Worm (Caenorhabditis elegans) whole organism, L2 larva: Measurements from ENCODE around the gene H14A12.3.

ENCODE experiments used
- C34F6.9 ChIP-seq: fragments of 150-350 bp; optimal IDR thresholded peaks from 2 replicates; lab custom pipeline; 2014; ENCODE audit warnings: missing biosample characterization, missing genetic modification characterization
- F13H6.1 ChIP-seq: sonication (generic microtip); optimal IDR thresholded peaks from 2 replicates; lab custom pipeline; 2016; ENCODE audit warnings: missing genetic modification characterization, missing compliant biosample characterization
- R02D3.7 ChIP-seq: fragments of 150-350 bp; optimal IDR thresholded peaks from 2 replicates; lab custom pipeline; 2014; ENCODE audit warnings: missing biosample characterization, missing genetic modification characterization
- Y55F3AM.14 ChIP-seq: fragments of 200-800 bp; sonication (Bioruptor generic); optimal IDR thresholded peaks from 2 replicates; lab custom pipeline; 2018; ENCODE audit warnings: mild to moderate bottlenecking, missing genetic modification characterization, missing compliant biosample characterization
- ZK546.5 ChIP-seq: sonication (generic microtip); optimal IDR thresholded peaks from 2 replicates; lab custom pipeline; 2017; ENCODE audit warnings: missing biosample characterization, missing genetic modification characterization
- alr-1 ChIP-seq: fragments of 150-350 bp; optimal IDR thresholded peaks from 2 replicates; lab custom pipeline; 2014; ENCODE audit warnings: missing biosample characterization, missing genetic modification characterization
- aly-2 ChIP-seq: fragments of 150-350 bp; optimal IDR thresholded peaks from 2 replicates; lab custom pipeline; 2014; ENCODE audit warnings: missing biosample characterization, missing genetic modification characterization
- ama-1 ChIP-seq: fragments of 150-350 bp; optimal IDR thresholded peaks from 2 replicates; lab custom pipeline; 2018; ENCODE audit warnings: inconsistent platforms
- blmp-1 ChIP-seq: sonication (generic microtip); optimal IDR thresholded peaks from 2 replicates; lab custom pipeline; 2017; ENCODE audit warnings: missing genetic modification characterization, mild to moderate bottlenecking, missing compliant biosample characterization, antibody characterized with exemption, moderate library complexity; ENCODE audit not compliant: insufficient read depth
- ceh-82 ChIP-seq: fragments of 150-350 bp; optimal IDR thresholded peaks from 2 replicates; lab custom pipeline; 2014; ENCODE audit warnings: missing biosample characterization, missing genetic modification characterization
- dmd-4 ChIP-seq: sonication (generic microtip); optimal IDR thresholded peaks from 2 replicates; lab custom pipeline; 2017; ENCODE audit warnings: missing biosample characterization, missing genetic modification characterization
- egl-27 ChIP-seq: sonication (generic microtip); optimal IDR thresholded peaks from 3 replicates; lab custom pipeline; 2017; ENCODE audit warnings: missing biosample characterization, missing genetic modification reagents, missing genetic modification characterization
- elt-3 ChIP-seq: sonication (generic microtip); optimal IDR thresholded peaks from 2 replicates; lab custom pipeline; 2017; ENCODE audit warnings: missing biosample characterization, missing genetic modification characterization
- fos-1 ChIP-seq: fragments of 150-350 bp; optimal IDR thresholded peaks from 2 replicates; lab custom pipeline; 2014; ENCODE audit warnings: missing biosample characterization, missing genetic modification characterization
- lin-11 ChIP-seq: fragments of 150-350 bp; sonication (generic microtip); optimal IDR thresholded peaks from 2 replicates; lab custom pipeline; 2014; ENCODE audit warnings: missing biosample characterization, missing genetic modification characterization, inconsistent platforms, mixed read lengths
- lin-13 ChIP-seq: fragments of 150-350 bp; optimal IDR thresholded peaks from 2 replicates; lab custom pipeline; 2014; ENCODE audit warnings: missing biosample characterization, missing genetic modification reagents, missing genetic modification characterization
- lsy-2 ChIP-seq, 2 experiments: fragments of 150-350 bp in 1 of 2; sonication (generic microtip) in 1 of 2; optimal IDR thresholded peaks; 2 replicates each; lab custom pipeline; 2014 to 2017; ENCODE audit warnings: missing biosample characterization in 2 of 2, missing genetic modification characterization in 2 of 2
- mab-5 ChIP-seq: fragments of 150-350 bp; optimal IDR thresholded peaks from 2 replicates; lab custom pipeline; 2014; ENCODE audit warnings: missing biosample characterization, missing genetic modification characterization
- nhr-10 ChIP-seq: sonication (generic microtip); optimal IDR thresholded peaks from 2 replicates; lab custom pipeline; 2017; ENCODE audit warnings: missing biosample characterization, missing genetic modification characterization
- nhr-11 ChIP-seq: fragments of 150-350 bp; optimal IDR thresholded peaks from 2 replicates; lab custom pipeline; 2014; ENCODE audit warnings: missing biosample characterization, missing genetic modification characterization
- nhr-12 ChIP-seq: fragments of 150-350 bp; optimal IDR thresholded peaks from 2 replicates; lab custom pipeline; 2014; ENCODE audit warnings: missing biosample characterization, missing genetic modification characterization
- nhr-21 ChIP-seq: fragments of 150-350 bp; optimal IDR thresholded peaks from 2 replicates; lab custom pipeline; 2014; ENCODE audit warnings: missing biosample characterization, missing genetic modification characterization
- nhr-23 ChIP-seq: fragments of 150-350 bp; optimal IDR thresholded peaks from 2 replicates; lab custom pipeline; 2014; ENCODE audit warnings: missing biosample characterization, missing genetic modification reagents, missing genetic modification characterization
- nhr-237 ChIP-seq: fragments of 150-350 bp; optimal IDR thresholded peaks from 2 replicates; lab custom pipeline; 2014; ENCODE audit warnings: missing biosample characterization, missing genetic modification characterization
- nhr-25 ChIP-seq: fragments of 150-350 bp; sonication (generic microtip); optimal IDR thresholded peaks from 3 replicates; lab custom pipeline; 2014; ENCODE audit warnings: missing biosample characterization, missing genetic modification characterization
- nhr-6 ChIP-seq: fragments of 150-350 bp; optimal IDR thresholded peaks from 2 replicates; lab custom pipeline; 2014; ENCODE audit warnings: missing biosample characterization, missing genetic modification characterization
- nhr-77 ChIP-seq: fragments of 150-350 bp; optimal IDR thresholded peaks from 2 replicates; lab custom pipeline; 2014; ENCODE audit warnings: missing biosample characterization, missing genetic modification characterization
- skn-1 ChIP-seq: sonication (generic microtip); optimal IDR thresholded peaks from 2 replicates; lab custom pipeline; 2017; ENCODE audit warnings: missing biosample characterization, missing genetic modification characterization
- sma-3 ChIP-seq: sonication (generic microtip); optimal IDR thresholded peaks from 2 replicates; lab custom pipeline; 2016; ENCODE audit warnings: missing genetic modification reagents, missing genetic modification characterization, missing compliant biosample characterization
- snpc-4 ChIP-seq: fragments of 150-350 bp; optimal IDR thresholded peaks from 2 replicates; lab custom pipeline; 2014; ENCODE audit warnings: missing biosample characterization, missing genetic modification characterization
- unc-39 ChIP-seq: fragments of 150-350 bp; optimal IDR thresholded peaks from 2 replicates; lab custom pipeline; 2014; ENCODE audit warnings: missing biosample characterization, missing genetic modification characterization
- unc-62 ChIP-seq: fragments of 150-350 bp; optimal IDR thresholded peaks from 2 replicates; lab custom pipeline; 2014; ENCODE audit warnings: missing biosample characterization, missing genetic modification reagents, missing genetic modification characterization
- zag-1 ChIP-seq: fragments of 150-350 bp; optimal IDR thresholded peaks from 2 replicates; lab custom pipeline; 2014; ENCODE audit warnings: missing biosample characterization, missing genetic modification characterization
- ztf-11 ChIP-seq: sonication (generic microtip); optimal IDR thresholded peaks from 2 replicates; lab custom pipeline; 2017; ENCODE audit warnings: missing biosample characterization, missing genetic modification characterization
- ztf-4 ChIP-seq: fragments of 150-350 bp; optimal IDR thresholded peaks from 2 replicates; lab custom pipeline; 2014; ENCODE audit warnings: missing biosample characterization, missing genetic modification characterization

H14A12.3 gene

DNA sequence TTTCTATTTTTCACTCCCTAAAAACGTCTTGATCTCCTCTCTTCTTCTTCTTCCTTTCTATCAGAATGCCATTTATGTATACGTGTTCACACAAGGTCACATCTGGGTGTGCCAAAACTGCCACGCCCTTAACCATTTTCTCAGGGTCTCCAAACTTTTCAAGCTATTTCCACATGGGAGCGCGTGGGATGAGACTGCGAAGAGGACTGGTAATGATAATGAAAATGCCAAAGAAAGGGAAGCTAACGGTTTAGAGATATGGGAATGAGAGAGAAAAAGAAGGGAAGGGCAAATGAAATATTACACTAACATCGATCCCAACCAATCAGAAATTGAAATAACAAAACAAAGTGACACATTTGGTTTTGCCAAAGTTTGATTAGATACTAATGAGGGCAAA, 24.7 kb downstream of the H14A12.3 start (continued):
- TF ChIP-seq snpc-4 (no peak), ztf-11 (no peak)

DNA sequence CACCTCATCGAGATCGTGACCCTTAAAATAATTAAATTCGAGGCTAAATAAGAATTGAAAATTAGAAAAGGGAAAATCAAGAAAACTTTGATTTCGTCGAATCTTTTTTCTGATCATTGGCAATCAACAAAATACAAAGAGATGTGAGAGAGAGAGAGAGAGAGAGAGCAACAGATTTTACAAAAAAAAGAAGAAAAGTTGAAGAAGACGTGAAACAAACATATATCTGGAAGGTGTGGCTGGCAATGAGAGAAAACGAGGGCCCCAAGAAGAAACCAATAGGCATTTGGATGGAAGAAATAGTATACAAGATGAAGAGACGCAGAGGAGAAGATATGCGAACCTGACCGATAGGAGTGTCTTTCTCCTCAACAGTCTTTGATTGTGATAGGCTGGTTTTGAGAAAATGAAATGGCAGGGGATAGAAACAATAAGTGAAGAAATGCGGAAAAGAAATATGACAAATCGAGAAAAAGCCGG, 25.5 kb downstream of the H14A12.3 start, which contains the start of gene mup-4:
TSS of gene mup-4 (minus strand) at position 51 of the 480 bp plus-strand sequence.
- peak; percentile 45 for TF ChIP-seq blmp-1 (tag; lab: Kevin White, UChicago)
- no peak for TF ChIP-seq skn-1 (tag; lab: Kevin White, UChicago)
- TF ChIP-seq ceh-82 (tag; lab: Kevin White, UChicago): no peak
- no peak for TF ChIP-seq dmd-4 (tag; lab: Kevin White, UChicago)
- no peak for TF ChIP-seq snpc-4
- TF ChIP-seq nhr-10 (tag; lab: Kevin White, UChicago): no peak
- TF ChIP-seq Y55F3AM.14: no peak
- peak; percentile 8 for TF ChIP-seq fos-1
- TF ChIP-seq unc-39: no peak
- no peak for TF ChIP-seq nhr-12 (tag; lab: Kevin White, UChicago)
- no peak for TF ChIP-seq ZK546.5
- no peak for TF ChIP-seq C34F6.9 (tag; lab: Kevin White, UChicago)
- no peak for TF ChIP-seq lsy-2 (tag; optimal IDR thresholded peaks at IDR 0.05; lab: Kevin White, UChicago)
- TF ChIP-seq elt-3 (tag; lab: Kevin White, UChicago): no peak
- TF ChIP-seq ztf-4: no peak
- TF ChIP-seq aly-2 (tag; lab: Kevin White, UChicago): no peak
- no peak for TF ChIP-seq egl-27 (tag; lab: Kevin White, UChicago)
- TF ChIP-seq lin-11 (tag; lab: Kevin White, UChicago): no peak
- TF ChIP-seq sma-3 (GFP tag; lab: Kevin White, UChicago): peak; percentile 59
- no peak for TF ChIP-seq mab-5 (tag; lab: Kevin White, UChicago)
- TF ChIP-seq nhr-25 (tag; lab: Kevin White, UChicago): peak; percentile 37
- no peak for TF ChIP-seq nhr-23
- no peak for TF ChIP-seq unc-62 (GFP tag; lab: Kevin White, UChicago)
- no peak for TF ChIP-seq ama-1 (lab: Kevin White, UChicago)
- no peak for TF ChIP-seq nhr-11 (tag; lab: Kevin White, UChicago)
- TF ChIP-seq nhr-77: no peak
- TF ChIP-seq nhr-6 (tag; lab: Kevin White, UChicago): no peak
- no peak for TF ChIP-seq zag-1
- TF ChIP-seq alr-1: no peak
- TF ChIP-seq R02D3.7 (tag; lab: Kevin White, UChicago): no peak
- no peak for TF ChIP-seq nhr-21 (tag; lab: Kevin White, UChicago)
- no peak for TF ChIP-seq F13H6.1 (tag; lab: Kevin White, UChicago)

DNA sequence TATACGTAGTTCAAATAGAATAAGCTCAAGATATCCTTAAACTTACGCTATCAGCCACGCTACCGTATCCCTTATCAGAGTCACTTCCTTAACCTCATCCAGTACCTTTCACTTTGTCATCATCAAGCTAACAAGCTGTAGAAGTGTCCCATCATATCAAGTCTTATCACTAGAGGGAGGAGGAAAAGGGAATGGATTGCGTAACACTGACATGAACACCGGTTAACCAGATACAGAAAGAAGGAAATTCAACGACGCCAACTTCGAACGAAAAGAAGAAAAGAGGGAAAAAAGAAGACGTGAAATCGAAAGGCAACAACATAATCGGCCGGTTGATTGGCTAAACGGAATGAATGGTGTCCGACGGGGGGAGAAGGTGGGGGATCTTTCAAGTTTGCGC, 26.5 kb downstream of the H14A12.3 start:
- TF ChIP-seq skn-1 (tag; lab: Kevin White, UChicago): no peak
- TF ChIP-seq blmp-1 (tag; lab: Kevin White, UChicago): peak; percentile 55
- TF ChIP-seq dmd-4 (tag; lab: Kevin White, UChicago): no peak
- no peak for TF ChIP-seq nhr-237 (tag; lab: Kevin White, UChicago)

DNA sequence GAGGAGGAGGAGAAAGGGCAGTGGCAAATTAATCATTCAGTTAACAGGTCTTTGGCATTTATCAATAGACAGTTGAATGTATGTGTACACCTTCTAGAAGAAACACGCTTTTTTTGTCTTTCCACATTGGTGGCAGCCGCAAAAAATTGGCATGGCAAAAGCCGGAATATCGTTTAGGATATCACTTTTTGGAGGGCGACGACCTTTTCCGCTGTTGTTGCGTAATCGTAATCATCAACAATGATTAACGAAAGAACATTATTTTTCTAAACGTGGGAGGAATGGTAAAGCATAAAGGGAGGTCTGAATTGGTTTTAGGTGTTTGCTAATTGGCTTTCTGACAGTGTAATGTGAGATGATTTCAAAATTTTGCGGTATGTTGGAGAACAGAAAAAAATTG, 28.3 kb downstream of the H14A12.3 start:
- TF ChIP-seq lin-13 (no peak), nhr-21 (tag; lab: Kevin White, UChicago) (peak; percentile 1)

DNA sequence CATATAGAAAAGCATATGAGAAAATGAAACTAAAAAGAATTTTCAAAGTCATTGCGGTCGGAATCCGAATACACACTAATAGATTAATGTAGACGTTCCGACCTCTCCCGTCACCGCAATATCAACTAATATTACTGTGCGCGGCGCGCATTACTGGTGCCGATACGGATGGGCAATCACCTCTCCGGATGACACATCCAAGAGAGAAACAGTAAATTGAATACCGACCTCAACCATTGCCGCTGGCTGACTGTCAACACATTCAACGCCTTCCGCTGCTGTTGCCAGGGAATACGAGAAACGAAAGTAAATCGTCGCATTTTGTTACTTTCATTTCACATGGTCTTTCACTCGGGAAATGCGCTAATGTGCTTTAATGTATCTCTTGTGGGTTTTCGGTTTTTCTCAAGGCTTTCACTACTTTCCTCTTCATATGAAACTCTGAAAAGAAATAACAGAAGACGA, 31.3 kb downstream of the H14A12.3 start:
- TF ChIP-seq blmp-1 (tag; lab: Kevin White, UChicago): peak; percentile 53
- TF ChIP-seq unc-39: no peak

DNA sequence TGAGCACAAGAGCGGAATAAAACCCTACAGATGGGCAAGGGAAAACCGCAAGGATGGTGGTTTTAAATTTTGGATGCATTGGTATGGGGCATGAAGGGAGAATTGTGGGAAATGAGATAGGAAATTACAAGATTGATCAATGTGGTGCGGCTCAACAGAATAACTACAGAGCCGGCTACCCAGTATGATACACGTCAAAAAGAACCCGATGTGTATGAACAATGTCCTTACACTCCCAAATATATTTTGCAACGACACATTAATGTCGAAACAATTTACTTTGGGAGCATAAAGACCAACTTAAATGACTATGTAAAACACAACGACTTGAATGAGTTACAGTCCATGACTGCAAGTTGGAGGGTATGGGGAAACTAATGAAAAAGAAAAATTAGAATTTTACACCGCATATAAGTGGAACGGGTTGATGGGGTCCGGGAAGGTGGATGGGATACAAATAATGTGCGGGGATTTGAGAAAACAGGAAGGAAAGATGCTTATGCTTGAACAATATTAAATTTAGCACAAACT, 32.1 kb downstream of the H14A12.3 start:
- TF ChIP-seq nhr-25 (tag; lab: Kevin White, UChicago) (no peak), nhr-11 (tag; lab: Kevin White, UChicago) (no peak), nhr-23 (no peak), mab-5 (tag; lab: Kevin White, UChicago) (no peak)
